Fruit fly (Drosophila melanogaster): ENCODE measurements around the gene CG12723.

DNA sequence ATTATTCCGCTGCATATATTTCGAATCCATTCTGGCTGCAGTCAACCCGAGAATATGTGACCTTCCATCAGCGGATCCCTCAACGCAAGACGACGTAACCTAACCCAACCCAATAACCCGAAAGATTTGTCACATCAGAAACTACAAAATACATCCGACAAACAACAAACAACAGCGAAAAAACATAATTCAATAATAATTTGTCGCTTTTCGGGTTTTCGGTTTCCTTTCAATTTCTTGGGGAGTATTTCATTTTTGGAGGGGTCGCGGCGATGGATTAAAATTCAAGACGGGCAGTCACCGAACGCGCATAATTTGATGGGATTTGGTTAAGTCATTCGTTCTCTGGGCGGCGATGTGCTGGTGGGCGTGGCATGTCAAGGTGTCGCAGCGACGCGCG, 39.3 kb upstream of the CG12723 start:
- TF ChIP-seq CG31627 (GFP tag; optimal IDR thresholded peaks at IDR 0.05) (no peak), CG6276 (GFP tag; optimal IDR thresholded peaks at IDR 0.05) (no peak), CG6792 (GFP tag; optimal IDR thresholded peaks at IDR 0.05) (no peak)

Data from whole organism, prepupa.